Worm (Caenorhabditis elegans) whole organism, L2 larva: ENCODE results near the gene srh-219.

ENCODE experiments used
- R02D3.7 ChIP-seq: fragments of 150-350 bp; optimal IDR thresholded peaks from 2 replicates; lab custom pipeline; 2014; ENCODE audit warnings: missing biosample characterization, missing genetic modification characterization
- ZK546.5 ChIP-seq: sonication (generic microtip); optimal IDR thresholded peaks from 2 replicates; lab custom pipeline; 2017; ENCODE audit warnings: missing biosample characterization, missing genetic modification characterization
- alr-1 ChIP-seq: fragments of 150-350 bp; optimal IDR thresholded peaks from 2 replicates; lab custom pipeline; 2014; ENCODE audit warnings: missing biosample characterization, missing genetic modification characterization
- ama-1 ChIP-seq: fragments of 150-350 bp; optimal IDR thresholded peaks from 2 replicates; lab custom pipeline; 2018; ENCODE audit warnings: inconsistent platforms
- elt-1 ChIP-seq: fragments of 150-350 bp; optimal IDR thresholded peaks from 2 replicates; lab custom pipeline; 2014; ENCODE audit warnings: missing biosample characterization, missing genetic modification characterization
- elt-3 ChIP-seq: sonication (generic microtip); optimal IDR thresholded peaks from 2 replicates; lab custom pipeline; 2017; ENCODE audit warnings: missing biosample characterization, missing genetic modification characterization
- lin-11 ChIP-seq: fragments of 150-350 bp; sonication (generic microtip); optimal IDR thresholded peaks from 2 replicates; lab custom pipeline; 2014; ENCODE audit warnings: missing biosample characterization, missing genetic modification characterization, inconsistent platforms, mixed read lengths
- nhr-11 ChIP-seq: fragments of 150-350 bp; optimal IDR thresholded peaks from 2 replicates; lab custom pipeline; 2014; ENCODE audit warnings: missing biosample characterization, missing genetic modification characterization
- nhr-129 ChIP-seq: fragments of 150-350 bp; optimal IDR thresholded peaks from 2 replicates; lab custom pipeline; 2014; ENCODE audit warnings: missing biosample characterization, missing genetic modification characterization
- nhr-21 ChIP-seq: fragments of 150-350 bp; optimal IDR thresholded peaks from 2 replicates; lab custom pipeline; 2014; ENCODE audit warnings: missing biosample characterization, missing genetic modification characterization
- nhr-6 ChIP-seq: fragments of 150-350 bp; optimal IDR thresholded peaks from 2 replicates; lab custom pipeline; 2014; ENCODE audit warnings: missing biosample characterization, missing genetic modification characterization
- skn-1 ChIP-seq: sonication (generic microtip); optimal IDR thresholded peaks from 2 replicates; lab custom pipeline; 2017; ENCODE audit warnings: missing biosample characterization, missing genetic modification characterization
- ztf-4 ChIP-seq: fragments of 150-350 bp; optimal IDR thresholded peaks from 2 replicates; lab custom pipeline; 2014; ENCODE audit warnings: missing biosample characterization, missing genetic modification characterization

Gene srh-219

ce11 chrV:15544898-15545297 lies 49.6 kb downstream of the srh-219 start, which contains the start of gene glb-14:
TSS of gene glb-14 (minus strand) at chrV:15544994.
- TF ChIP-seq alr-1 (tag; lab: Kevin White, UChicago) (no peak), nhr-6 (tag; lab: Kevin White, UChicago) (no peak), nhr-11 (tag; lab: Kevin White, UChicago) (no peak), ama-1 (lab: Kevin White, UChicago) (no peak), skn-1 (tag; lab: Kevin White, UChicago) (no peak), nhr-21 (tag; lab: Kevin White, UChicago) (no peak), elt-1 (tag; lab: Kevin White, UChicago) (no peak), nhr-129 (no peak), R02D3.7 (no peak), ztf-4 (no peak), ZK546.5 (no peak), elt-3 (tag; lab: Kevin White, UChicago) (no peak), lin-11 (tag; lab: Kevin White, UChicago) (no peak)
